Worm (Caenorhabditis elegans): ENCODE measurements around the gene C13E3.1.

The C13E3.1 gene

DNA sequence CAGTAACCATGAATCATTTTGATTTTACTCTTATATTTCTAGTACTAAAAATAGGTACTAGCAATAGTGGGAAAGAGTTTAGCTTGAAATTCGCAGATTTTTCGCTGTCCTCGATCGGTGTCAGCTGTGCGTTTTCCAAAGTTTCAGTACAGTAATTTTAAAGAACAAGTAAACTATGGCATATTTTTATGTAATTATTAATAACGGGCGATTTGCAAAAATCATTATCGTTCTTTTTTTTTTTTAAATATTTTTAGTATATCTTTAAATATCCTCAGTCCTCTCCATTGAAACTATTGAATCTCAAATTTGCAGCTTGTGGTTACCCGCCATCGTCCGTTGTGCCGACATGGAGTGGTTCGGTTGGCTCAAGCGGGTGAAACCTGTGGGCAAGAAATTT lies at the start of gene C13E3.1:
TSS of gene C13E3.1 (plus strand) at position 301 of the 400 bp plus-strand sequence.
- TF ChIP-seq nhr-12 (tag; optimal IDR thresholded peaks at IDR 0.05) = no peak
- no peak for TF ChIP-seq nhr-23 (tag; optimal IDR thresholded peaks at IDR 0.05)
- no peak for TF ChIP-seq blmp-1 (tag; optimal IDR thresholded peaks at IDR 0.05; ENCODE audit: insufficient read depth)
- no peak for TF ChIP-seq aly-2 (tag; optimal IDR thresholded peaks at IDR 0.05)
- TF ChIP-seq C34F6.9 (tag; optimal IDR thresholded peaks at IDR 0.05) = no peak
- TF ChIP-seq mdl-1 (tag; optimal IDR thresholded peaks at IDR 0.05) = no peak
- no peak for TF ChIP-seq fos-1 (tag; optimal IDR thresholded peaks at IDR 0.05)
- TF ChIP-seq elt-3 (tag; optimal IDR thresholded peaks at IDR 0.05) = no peak
- no peak for TF ChIP-seq snpc-4 (tag; optimal IDR thresholded peaks at IDR 0.05)
- TF ChIP-seq ztf-4 (tag; optimal IDR thresholded peaks at IDR 0.05) = no peak
- no peak for TF ChIP-seq skn-1 (tag; optimal IDR thresholded peaks at IDR 0.05)
- TF ChIP-seq nhr-21 (tag; optimal IDR thresholded peaks at IDR 0.05) = no peak
- TF ChIP-seq ceh-82 (tag; optimal IDR thresholded peaks at IDR 0.05) = no peak
- TF ChIP-seq lin-13 (GFP tag; optimal IDR thresholded peaks at IDR 0.05) = no peak

DNA sequence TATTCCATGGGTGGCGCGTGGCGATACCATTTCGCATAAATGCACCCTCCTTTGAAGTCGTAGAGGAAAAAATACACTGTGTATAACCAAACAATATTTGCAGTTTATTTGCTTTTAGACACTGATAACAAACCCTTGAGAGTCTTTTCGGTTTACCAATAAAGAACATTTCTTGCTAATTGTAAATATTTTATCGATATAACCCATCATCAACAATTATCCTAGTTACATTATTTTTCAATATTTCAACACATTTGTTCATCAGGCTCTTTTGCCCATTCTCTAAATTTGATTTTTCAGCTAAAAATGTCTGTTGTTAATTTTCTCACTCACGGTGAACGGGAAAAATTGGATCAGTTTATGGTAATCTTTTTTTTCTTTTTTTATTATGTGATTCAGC lies 48.9 kb upstream of the C13E3.1 start, which contains the start of gene ubc-23:
TSS of gene ubc-23 (plus strand) at position 301 of the 400 bp plus-strand sequence.
- TF ChIP-seq skn-1 (tag; optimal IDR thresholded peaks at IDR 0.05) (no peak), nhr-11 (tag; optimal IDR thresholded peaks at IDR 0.05) (no peak), unc-39 (tag; optimal IDR thresholded peaks at IDR 0.05) (no peak), lin-39 (tag; optimal IDR thresholded peaks at IDR 0.05) (no peak), nhr-129 (tag; optimal IDR thresholded peaks at IDR 0.05) (no peak), lin-13 (GFP tag; optimal IDR thresholded peaks at IDR 0.05) (no peak), lsy-2 (tag; optimal IDR thresholded peaks at IDR 0.05) (no peak), nhr-25 (tag; optimal IDR thresholded peaks at IDR 0.05) (no peak)

DNA sequence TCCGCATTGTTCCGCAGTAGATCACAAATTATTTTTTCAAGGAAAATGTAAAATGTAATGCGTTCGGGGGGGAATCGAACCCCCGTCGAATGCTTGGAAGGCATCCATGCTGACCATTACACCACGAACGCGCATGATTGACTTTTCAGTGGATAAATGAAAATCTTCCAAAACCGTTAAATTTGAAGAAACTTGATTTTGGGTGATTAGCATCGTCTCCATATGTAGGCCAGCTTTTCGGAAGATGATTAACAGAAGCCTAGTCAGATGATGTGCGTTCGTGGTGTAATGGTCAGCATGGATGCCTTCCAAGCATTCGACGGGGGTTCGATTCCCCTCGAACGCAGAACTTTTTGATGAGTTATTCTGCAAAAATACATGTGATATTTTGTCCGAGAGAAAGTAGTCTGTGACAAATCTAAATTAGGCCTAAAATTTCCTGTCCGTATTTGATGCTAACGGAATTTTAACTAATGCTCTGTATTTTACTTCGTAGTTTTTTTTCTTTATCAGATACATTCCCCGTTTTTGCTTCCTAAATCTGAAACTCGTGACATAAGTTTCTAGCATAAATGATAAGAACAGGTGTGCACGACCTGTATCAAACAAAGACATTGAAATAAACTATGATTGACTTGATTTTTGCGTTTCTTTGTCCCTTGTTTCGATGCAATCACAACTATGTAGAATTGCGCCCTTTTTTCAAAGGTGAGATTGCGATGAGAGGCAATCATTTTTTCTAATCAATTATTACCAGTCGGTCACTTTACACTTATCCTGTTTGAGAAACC lies 46.3 kb upstream of the C13E3.1 start, which contains the start of gene C28G1.10:
TSS of gene C28G1.10 (plus strand) at position 676 of the 791 bp plus-strand sequence.
- TF ChIP-seq gmeb-1 (tag; optimal IDR thresholded peaks at IDR 0.05) (peak; percentile 21), crh-2 (tag; optimal IDR thresholded peaks at IDR 0.05) (peak; percentile 23), peb-1 (tag; optimal IDR thresholded peaks at IDR 0.05) (no peak), nhr-21 (tag; optimal IDR thresholded peaks at IDR 0.05) (peak; percentile 37), R02D3.7 (tag; optimal IDR thresholded peaks at IDR 0.05) (no peak), elt-1 (tag; optimal IDR thresholded peaks at IDR 0.05) (no peak), nhr-6 (tag; optimal IDR thresholded peaks at IDR 0.05) (no peak), lin-13 (GFP tag; optimal IDR thresholded peaks at IDR 0.05) (no peak), ztf-4 (tag; optimal IDR thresholded peaks at IDR 0.05) (no peak), sma-9 (GFP tag; optimal IDR thresholded peaks at IDR 0.05) (no peak), sma-9 (tag; optimal IDR thresholded peaks at IDR 0.05) (no peak), mab-5 (tag; optimal IDR thresholded peaks at IDR 0.05) (no peak), fos-1 (tag; optimal IDR thresholded peaks at IDR 0.05) (peak; percentile 42), nhr-77 (tag; optimal IDR thresholded peaks at IDR 0.05) (no peak)

DNA sequence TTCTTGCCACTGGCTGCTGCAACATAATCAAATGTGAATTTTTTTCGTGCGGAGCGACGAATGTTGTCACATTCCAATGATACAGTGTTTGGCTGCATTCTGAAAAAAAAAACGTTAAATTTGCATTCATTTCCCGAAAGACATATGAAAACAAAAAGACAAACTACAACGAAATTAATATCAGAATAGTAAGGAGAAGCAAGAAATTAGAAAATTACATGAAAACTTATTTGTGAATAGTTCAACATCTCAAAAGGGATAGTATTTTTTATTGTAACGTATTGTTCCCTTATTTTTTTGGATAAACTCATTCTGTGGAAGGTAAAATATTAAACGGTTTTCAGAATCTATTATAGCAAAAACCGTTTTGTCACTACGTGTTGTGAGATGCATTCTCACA lies 39.4 kb upstream of the C13E3.1 start, which contains the start of gene sprp-4:
TSS of gene sprp-4 (minus strand) at position 101 of the 400 bp plus-strand sequence.
- TF ChIP-seq ceh-82 (tag; optimal IDR thresholded peaks at IDR 0.05) (no peak), nhr-77 (tag; optimal IDR thresholded peaks at IDR 0.05) (no peak), mbf-1 (tag; optimal IDR thresholded peaks at IDR 0.05) (no peak), sma-3 (GFP tag; optimal IDR thresholded peaks at IDR 0.05) (no peak), peb-1 (tag; optimal IDR thresholded peaks at IDR 0.05) (no peak), mab-5 (tag; optimal IDR thresholded peaks at IDR 0.05) (no peak), fos-1 (tag; optimal IDR thresholded peaks at IDR 0.05) (no peak), ztf-1 (GFP tag; conservative IDR thresholded peaks at IDR 0.05) (no peak), ztf-11 (tag; optimal IDR thresholded peaks at IDR 0.05) (no peak), lin-11 (tag; optimal IDR thresholded peaks at IDR 0.05) (no peak), zag-1 (tag; optimal IDR thresholded peaks at IDR 0.05) (no peak)
